Fruit fly (Drosophila melanogaster) whole organism, embryonic: ENCODE results near the gene CG6431.
A peak's percentile ranks its signal among the peaks of the same experiment; 100 is the strongest.

Source experiments
- Bteb2 ChIP-seq: fragments of 200-800 bp; sonication (Bioruptor generic); optimal IDR thresholded peaks from 2 replicates; lab custom pipeline; 2016; ENCODE audit warnings: missing biosample characterization, missing genetic modification characterization
- CG10274 ChIP-seq: fragments of 200-800 bp; sonication (Bioruptor generic); optimal IDR thresholded peaks from 3 replicates; lab custom pipeline; 2017; ENCODE audit warnings: missing biosample characterization, mild to moderate bottlenecking, missing genetic modification characterization
- CG10431 ChIP-seq: fragments of 200-800 bp; sonication (Bioruptor generic); optimal IDR thresholded peaks from 3 replicates; lab custom pipeline; 2018; ENCODE audit warnings: missing biosample characterization, mild to moderate bottlenecking, missing genetic modification characterization
- CG10979 ChIP-seq: fragments of 200-800 bp; sonication (Bioruptor generic); optimal IDR thresholded peaks from 2 replicates; lab custom pipeline; 2018; ENCODE audit warnings: missing biosample characterization, mild to moderate bottlenecking, missing genetic modification characterization, moderate library complexity
- CG11398 ChIP-seq: fragments of 200-800 bp; sonication (Bioruptor generic); optimal IDR thresholded peaks from 2 replicates; lab custom pipeline; 2016; ENCODE audit warnings: missing biosample characterization, missing genetic modification characterization
- CG17568 ChIP-seq: fragments of 200-800 bp; sonication (Bioruptor generic); optimal IDR thresholded peaks from 2 replicates; lab custom pipeline; 2018; ENCODE audit warnings: missing biosample characterization, mild to moderate bottlenecking, missing genetic modification characterization, moderate library complexity
- CG18599 ChIP-seq: fragments of 200-800 bp; sonication (Bioruptor generic); optimal IDR thresholded peaks from 3 replicates; lab custom pipeline; 2017; ENCODE audit warnings: missing biosample characterization, missing genetic modification characterization, mild to moderate bottlenecking, moderate library complexity, missing genetic modification reagents
- CG18764 ChIP-seq: fragments of 200-800 bp; sonication (Bioruptor generic); optimal IDR thresholded peaks from 3 replicates; lab custom pipeline; 2016; ENCODE audit warnings: missing biosample characterization, missing genetic modification characterization
- CG2875 ChIP-seq: fragments of 200-800 bp; sonication (Bioruptor generic); optimal IDR thresholded peaks from 2 replicates; lab custom pipeline; 2017; ENCODE audit warnings: missing biosample characterization, mild to moderate bottlenecking, missing genetic modification characterization, missing genetic modification reagents
- CG30431 ChIP-seq: fragments of 200-800 bp; sonication (Bioruptor generic); optimal IDR thresholded peaks from 2 replicates; lab custom pipeline; 2017; ENCODE audit warnings: missing biosample characterization, missing genetic modification characterization
- CG3065 ChIP-seq: fragments of 200-800 bp; sonication (Bioruptor generic); optimal IDR thresholded peaks from 2 replicates; lab custom pipeline; 2016; ENCODE audit warnings: missing biosample characterization, missing genetic modification characterization
- CG31388 ChIP-seq: fragments of 200-800 bp; sonication (Bioruptor generic); optimal IDR thresholded peaks from 2 replicates; lab custom pipeline; 2016; ENCODE audit warnings: missing biosample characterization, missing genetic modification characterization
- CG34224 ChIP-seq: fragments of 200-800 bp; sonication (Bioruptor generic); IDR thresholded peaks from 3 replicates; pipeline ENCODE4 v1.3.6; 2022; ENCODE audit warnings: missing biosample characterization, missing genetic modification characterization; ENCODE audit not compliant: partially characterized antibody
- CG3995 ChIP-seq: fragments of 200-800 bp; sonication (Bioruptor generic); optimal IDR thresholded peaks from 3 replicates; lab custom pipeline; 2016; ENCODE audit warnings: missing biosample characterization, missing genetic modification characterization
- CG4328 ChIP-seq: fragments of 200-800 bp; sonication (Bioruptor generic); optimal IDR thresholded peaks from 3 replicates; lab custom pipeline; 2017; ENCODE audit warnings: missing biosample characterization, missing genetic modification reagents, missing genetic modification characterization
- CG4360 ChIP-seq: fragments of 200-800 bp; sonication (Bioruptor generic); IDR thresholded peaks from 2 replicates; pipeline ENCODE4 v1.3.6; 2022; ENCODE audit warnings: missing biosample characterization, missing genetic modification characterization
- CG4854 ChIP-seq: fragments of 200-800 bp; sonication (Bioruptor generic); optimal IDR thresholded peaks from 2 replicates; lab custom pipeline; 2016; ENCODE audit warnings: missing biosample characterization, missing genetic modification characterization, inconsistent platforms
- CG6254 ChIP-seq: fragments of 200-800 bp; sonication (Bioruptor generic); optimal IDR thresholded peaks from 3 replicates; lab custom pipeline; 2017; ENCODE audit warnings: mild to moderate bottlenecking, missing biosample characterization, missing genetic modification reagents, missing genetic modification characterization
- CG6272 ChIP-seq: fragments of 200-800 bp; sonication (Bioruptor generic); IDR thresholded peaks from 2 replicates; pipeline ENCODE4 v1.3.6; 2022; ENCODE audit warnings: missing biosample characterization, missing genetic modification characterization
- CG7271 ChIP-seq: fragments of 200-800 bp; sonication (Bioruptor generic); optimal IDR thresholded peaks from 2 replicates; lab custom pipeline; 2018; ENCODE audit warnings: missing biosample characterization, mild to moderate bottlenecking, missing genetic modification characterization, moderate library complexity
- CG7372 ChIP-seq: fragments of 200-800 bp; sonication (Bioruptor generic); IDR thresholded peaks from 2 replicates; pipeline ENCODE4 v1.3.6; 2022; ENCODE audit warnings: missing biosample characterization, missing genetic modification characterization
- CG8924 ChIP-seq: fragments of 200-800 bp; optimal IDR thresholded peaks from 3 replicates; lab custom pipeline; 2019; ENCODE audit warnings: missing biosample characterization, mild to moderate bottlenecking, missing genetic modification characterization, moderate library complexity
- CG9215 ChIP-seq: fragments of 200-800 bp; sonication (Bioruptor generic); IDR thresholded peaks from 2 replicates; pipeline ENCODE4 v1.3.6; 2022; ENCODE audit warnings: missing biosample characterization, missing genetic modification characterization
- Dfd ChIP-seq, 2 experiments: fragments of >200 bp; optimal IDR thresholded peaks; 2 replicates each; lab custom pipeline; 2017; ENCODE audit warnings: missing biosample characterization in 2 of 2, missing genetic modification characterization in 2 of 2
- Fer1 ChIP-seq: fragments of 200-800 bp; sonication (Bioruptor generic); optimal IDR thresholded peaks from 2 replicates; lab custom pipeline; 2017; ENCODE audit warnings: missing biosample characterization, mild to moderate bottlenecking, missing genetic modification characterization
- Hmx ChIP-seq: fragments of 200-800 bp; sonication (Bioruptor generic); optimal IDR thresholded peaks from 2 replicates; lab custom pipeline; 2016; ENCODE audit warnings: missing biosample characterization, missing genetic modification characterization
- Hr39 ChIP-seq: fragments of >200 bp; optimal IDR thresholded peaks from 2 replicates; lab custom pipeline; 2017
- NC2β ChIP-seq: fragments of 200-800 bp; sonication (Bioruptor generic); optimal IDR thresholded peaks from 2 replicates; lab custom pipeline; 2016; ENCODE audit warnings: missing biosample characterization, missing genetic modification characterization
- NFAT ChIP-seq: fragments of 200-800 bp; sonication (Bioruptor generic); IDR thresholded peaks from 2 replicates; pipeline ENCODE4 v1.3.6; 2022; ENCODE audit warnings: missing biosample characterization, missing genetic modification characterization
- Oaz ChIP-seq: fragments of 200-800 bp; sonication (Bioruptor generic); IDR thresholded peaks from 2 replicates; pipeline ENCODE4 v1.3.6; 2022; ENCODE audit warnings: missing biosample characterization, missing genetic modification characterization
- Scr ChIP-seq: fragments of 200-800 bp; sonication (Bioruptor generic); IDR thresholded peaks from 2 replicates; pipeline ENCODE4 v1.3.6; 2022; ENCODE audit warnings: missing biosample characterization, missing genetic modification characterization; ENCODE audit not compliant: partially characterized antibody
- Sry-δ ChIP-seq: fragments of 200-800 bp; sonication (Bioruptor generic); optimal IDR thresholded peaks from 2 replicates; lab custom pipeline; 2016; ENCODE audit warnings: missing biosample characterization, missing genetic modification characterization
- br ChIP-seq: fragments of >200 bp; optimal IDR thresholded peaks from 2 replicates; lab custom pipeline; 2017
- caup ChIP-seq: fragments of 200-800 bp; sonication (Bioruptor generic); optimal IDR thresholded peaks from 3 replicates; lab custom pipeline; 2017; ENCODE audit warnings: missing biosample characterization, mild to moderate bottlenecking, missing genetic modification characterization, moderate library complexity; ENCODE audit not compliant: severe bottlenecking
- corto ChIP-seq: fragments of 200-800 bp; sonication (Bioruptor generic); optimal IDR thresholded peaks from 2 replicates; lab custom pipeline; 2016; ENCODE audit warnings: missing biosample characterization, mild to moderate bottlenecking, missing genetic modification characterization, moderate library complexity
- fd102C ChIP-seq: fragments of 200-800 bp; sonication (Bioruptor generic); optimal IDR thresholded peaks from 2 replicates; lab custom pipeline; 2018; ENCODE audit warnings: missing biosample characterization, mild to moderate bottlenecking, missing genetic modification characterization, moderate library complexity
- hb ChIP-seq: fragments of 200-800 bp; sonication (Bioruptor generic); IDR thresholded peaks from 3 replicates; pipeline ENCODE4 v1.3.6; 2022; ENCODE audit warnings: missing biosample characterization, missing genetic modification characterization; ENCODE audit not compliant: partially characterized antibody
- jigr1 ChIP-seq: fragments of 200-800 bp; sonication (Bioruptor generic); IDR thresholded peaks from 3 replicates; pipeline ENCODE4 v1.3.6; 2022; ENCODE audit warnings: missing biosample characterization, missing genetic modification characterization
- lov ChIP-seq, 2 experiments: fragments of 200-800 bp in 1 of 2; fragments of >200 bp in 1 of 2; sonication (Bioruptor generic) in 1 of 2; IDR thresholded peaks in 1 of 2; optimal IDR thresholded peaks in 1 of 2; 2 replicates in 1 of 2; 3 replicates in 1 of 2; pipeline versions ENCODE4 v1.3.6 to Lab custom; 2017 to 2022; ENCODE audit warnings: missing biosample characterization in 1 of 2, missing genetic modification characterization in 1 of 2
- mam ChIP-seq: fragments of 200-800 bp; sonication (Bioruptor generic); optimal IDR thresholded peaks from 3 replicates; lab custom pipeline; 2016; ENCODE audit warnings: missing biosample characterization, missing genetic modification characterization
- mld ChIP-seq: fragments of 200-800 bp; sonication (Bioruptor generic); IDR thresholded peaks from 3 replicates; pipeline ENCODE4 v1.3.6; 2022; ENCODE audit warnings: missing biosample characterization, missing genetic modification characterization; ENCODE audit not compliant: partially characterized antibody
- nom ChIP-seq: fragments of 200-800 bp; sonication (Bioruptor generic); optimal IDR thresholded peaks from 2 replicates; lab custom pipeline; 2017; ENCODE audit warnings: missing biosample characterization, missing genetic modification characterization, mild to moderate bottlenecking, moderate library complexity, missing genetic modification reagents
- schlank ChIP-seq: fragments of 200-800 bp; sonication (Bioruptor generic); optimal IDR thresholded peaks from 2 replicates; lab custom pipeline; 2018; ENCODE audit warnings: missing biosample characterization, mild to moderate bottlenecking, missing genetic modification characterization
- sd ChIP-seq: fragments of 200-800 bp; sonication (Bioruptor generic); optimal IDR thresholded peaks from 3 replicates; lab custom pipeline; 2018; ENCODE audit warnings: missing biosample characterization, mild to moderate bottlenecking, missing genetic modification characterization, moderate library complexity
- sens ChIP-seq: fragments of 200-800 bp; sonication (Bioruptor generic); peaks from one replicate; lab custom pipeline; 2016; ENCODE audit warnings: missing biosample characterization, missing genetic modification characterization
- shn ChIP-seq: fragments of 200-800 bp; sonication (Bioruptor generic); optimal IDR thresholded peaks from 3 replicates; lab custom pipeline; 2016; ENCODE audit warnings: missing biosample characterization, missing genetic modification characterization
- sim ChIP-seq: fragments of 200-800 bp; sonication (Bioruptor generic); IDR thresholded peaks from 2 replicates; pipeline ENCODE4 v1.3.6; 2022; ENCODE audit warnings: missing biosample characterization, missing genetic modification characterization
- sqz ChIP-seq: fragments of 200-800 bp; sonication (Bioruptor generic); optimal IDR thresholded peaks from 3 replicates; lab custom pipeline; 2018; ENCODE audit warnings: missing biosample characterization, mild to moderate bottlenecking, missing genetic modification characterization
- sug ChIP-seq: fragments of 200-800 bp; optimal IDR thresholded peaks from 2 replicates; lab custom pipeline; 2019; ENCODE audit warnings: missing biosample characterization, mild to moderate bottlenecking, missing genetic modification characterization, moderate library complexity
- toy ChIP-seq: fragments of 200-800 bp; sonication (Bioruptor generic); IDR thresholded peaks from 2 replicates; pipeline ENCODE4 v1.3.6; 2022; ENCODE audit warnings: missing biosample characterization, missing genetic modification characterization
- zfh2 ChIP-seq: fragments of 200-800 bp; sonication (Bioruptor generic); optimal IDR thresholded peaks from 2 replicates; lab custom pipeline; 2016; ENCODE audit warnings: missing biosample characterization, missing genetic modification characterization

Gene CG6431

DNA sequence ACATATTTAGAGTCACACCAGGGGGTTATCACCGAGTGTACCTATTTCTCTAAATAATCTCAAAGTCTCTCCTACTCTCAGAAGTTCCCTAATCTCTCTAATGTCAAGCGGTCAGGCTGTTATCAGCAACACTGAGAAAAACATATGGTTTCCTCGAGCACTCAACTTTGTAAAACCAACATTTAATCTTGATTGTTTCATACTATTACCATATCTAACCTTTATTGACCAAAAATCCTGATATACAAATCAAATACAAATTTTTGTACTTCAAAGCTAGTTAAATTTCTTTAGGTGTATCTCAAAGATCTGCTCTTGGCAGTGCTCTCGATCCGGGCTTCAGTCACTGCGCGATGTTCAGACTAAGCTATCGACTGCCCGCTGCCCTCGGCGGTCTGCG lies 20.7 kb upstream of the CG6431 start, which contains the start of gene CG6415 (continued):
- TF ChIP-seq corto (GFP tag; lab: Kevin White, UChicago) (no peak), CG10431 (GFP tag; lab: Kevin White, UChicago) (no peak), CG11398 (peak; percentile 42), CG34224 (GFP tag; lab: Robert Waterston, UW) (no peak), sqz (GFP tag; lab: Kevin White, UChicago) (peak; percentile 33), hb (GFP tag; lab: Robert Waterston, UW) (no peak), lov (optimal IDR thresholded peaks at IDR 0.05; lab: Kevin White, UChicago) (no peak), lov (GFP tag; IDR thresholded peaks at IDR 0.05; lab: Robert Waterston, UW) (no peak), CG4328 (GFP tag; lab: Kevin White, UChicago) (peak; percentile 59), schlank (peak; percentile 25), Oaz (GFP tag; lab: Robert Waterston, UW) (0 out of 2 replicates have a peak, but pooled peaks have one; percentile 37), caup (peak; percentile 57), Bteb2 (GFP tag; lab: Kevin White, UChicago) (peak; percentile 45), CG18599 (GFP tag; lab: Kevin White, UChicago) (peak; percentile 85), Fer1 (no peak), shn (peak; percentile 18), toy (GFP tag; lab: Robert Waterston, UW) (0 out of 2 replicates have a peak, but pooled peaks have one; percentile 30), mld (no peak), CG7372 (GFP tag; lab: Robert Waterston, UW) (peak; percentile 62), sug (tag; lab: Kevin White, UChicago) (peak; percentile 92), sim (GFP tag; lab: Robert Waterston, UW) (peak; percentile 43; the same call in 1 of the 2 replicates), CG18764 (GFP tag; lab: Kevin White, UChicago) (peak; percentile 65), CG2875 (peak; percentile 60), CG7271 (tag; lab: Kevin White, UChicago) (no peak), Hr39 (no peak), CG6254 (peak; percentile 20), CG4360 (GFP tag; lab: Robert Waterston, UW) (0 out of 2 replicates have a peak, but pooled peaks have one; percentile 36), fd102C (GFP tag; lab: Kevin White, UChicago) (no peak), nom (GFP tag; lab: Kevin White, UChicago) (no peak), CG31388 (no peak), CG4854 (GFP tag; lab: Kevin White, UChicago) (peak; percentile 20), CG8924 (tag; lab: Kevin White, UChicago) (peak; percentile 76), sd (tag; lab: Kevin White, UChicago) (no peak), Scr (GFP tag; lab: Robert Waterston, UW) (no peak), CG3065 (GFP tag; lab: Kevin White, UChicago) (no peak), sens (peak; percentile 94), mam (GFP tag; lab: Kevin White, UChicago) (peak; percentile 81), NFAT (GFP tag; lab: Robert Waterston, UW) (peak; percentile 39; the same call in 1 of the 2 replicates), CG10274 (GFP tag; lab: Kevin White, UChicago) (peak; percentile 44), CG17568 (GFP tag; lab: Kevin White, UChicago) (peak; percentile 61), Sry-δ (GFP tag; lab: Kevin White, UChicago) (peak; percentile 42), br (lab: Kevin White, UChicago) (no peak), CG30431 (peak; percentile 54), Dfd (GFP tag; optimal IDR thresholded peaks at IDR 0.05; lab: Kevin White, UChicago) (no peak), CG9215 (GFP tag; lab: Robert Waterston, UW) (peak; percentile 67), jigr1 (no peak), zfh2 (GFP tag; lab: Kevin White, UChicago) (peak; percentile 56), CG10979 (tag; lab: Kevin White, UChicago) (peak; percentile 83), CG3995 (GFP tag; lab: Kevin White, UChicago) (peak; percentile 26), NC2β (GFP tag; lab: Kevin White, UChicago) (peak; percentile 48), Hmx (no peak), CG6272 (GFP tag; lab: Robert Waterston, UW) (peak; percentile 63)
